Worm (Caenorhabditis elegans) whole organism, L4 larva: Measurements from ENCODE around the gene C55A1.6.

Experiments
- lin-13 ChIP-seq: fragments of 150-350 bp; optimal IDR thresholded peaks from 2 replicates; lab custom pipeline; 2014; ENCODE audit warnings: missing biosample characterization, missing genetic modification reagents, missing genetic modification characterization
- madf-5 ChIP-seq, 2 experiments: fragments of 200-800 bp; sonication (Bioruptor generic); IDR thresholded peaks; 2 replicates each; pipeline ENCODE4 v1.3.6; 2022; ENCODE audit warnings: missing compliant biosample characterization in 2 of 2, missing genetic modification characterization in 2 of 2
- nhr-42 ChIP-seq: fragments of 200-800 bp; sonication (Bioruptor generic); IDR thresholded peaks from 2 replicates; pipeline ENCODE4 v1.3.6; 2022; ENCODE audit warnings: missing genetic modification characterization, missing compliant biosample characterization

DNA sequence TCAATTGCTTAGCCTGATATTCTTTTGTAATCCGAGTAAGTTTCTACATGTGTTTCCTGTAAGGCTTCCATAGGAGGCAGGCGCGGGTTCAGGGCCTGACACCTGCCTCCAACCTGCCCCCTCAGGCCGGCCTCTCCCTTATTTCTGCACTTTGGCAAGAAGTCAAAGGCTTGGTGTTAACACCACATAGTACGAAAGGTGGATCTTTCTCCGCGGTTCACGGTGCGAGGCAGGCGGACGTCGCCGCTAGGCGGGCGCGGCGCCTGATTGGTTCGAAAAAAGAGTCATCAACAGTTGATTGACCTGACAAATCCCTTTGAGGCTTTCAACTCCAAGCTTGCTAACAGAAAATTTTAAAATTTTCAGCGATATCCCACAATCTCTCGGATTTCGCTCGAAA is 27.1 kb downstream of the C55A1.6 start:
- TF ChIP-seq madf-5 (GFP tag; IDR thresholded peaks at IDR 0.05; lab: Robert Waterston, UW) (no peak), nhr-42 (no peak), lin-13 (GFP tag; lab: Kevin White, UChicago) (no peak)
